Worm (Caenorhabditis elegans): ENCODE data around the gene C30E1.4.

DNA sequence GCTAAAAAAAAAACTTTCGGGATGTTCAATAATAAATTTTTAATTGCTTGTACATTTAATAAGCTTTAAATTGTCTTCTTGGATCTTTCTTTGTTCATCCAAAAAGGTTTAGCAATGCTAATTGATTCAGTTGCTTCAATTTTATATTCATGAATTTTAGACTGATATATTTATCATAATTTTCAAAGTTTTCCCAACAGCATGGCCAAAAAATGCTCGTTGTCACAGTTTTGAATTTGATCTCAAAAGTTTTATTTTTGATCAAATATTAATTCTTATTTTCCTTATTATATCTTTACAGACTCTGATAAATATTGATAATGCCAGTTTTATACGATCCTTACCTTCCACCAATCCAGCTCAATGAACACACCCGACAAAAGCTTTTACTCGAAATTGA is 2.2 kb upstream of the C30E1.4 start, which contains the start of gene fbxb-114:
- TF ChIP-seq F52B5.7 (tag; optimal IDR thresholded peaks at IDR 0.05): no peak
- no peak for TF ChIP-seq unc-62 (GFP tag; optimal IDR thresholded peaks at IDR 0.05)
- no peak for TF ChIP-seq mcd-1 (GFP tag; IDR thresholded peaks at IDR 0.05)
- no peak for TF ChIP-seq madf-3 (GFP tag; IDR thresholded peaks at IDR 0.05)
- TF ChIP-seq attf-3 (GFP tag; conservative IDR thresholded peaks at IDR 0.05): no peak
- no peak for TF ChIP-seq chd-7 (tag; optimal IDR thresholded peaks at IDR 0.05)
- TF ChIP-seq snpc-3.4 (tag; optimal IDR thresholded peaks at IDR 0.05): no peak
- no peak for TF ChIP-seq ceh-91 (GFP tag; IDR thresholded peaks at IDR 0.05)
- TF ChIP-seq pbrm-1 (GFP tag; IDR thresholded peaks at IDR 0.05): no peak
